Fruit fly (Drosophila melanogaster) whole organism, embryonic: Measurements from ENCODE around the gene Ubc7.

Source experiments
- Atf3 ChIP-seq: fragments of 200-800 bp; sonication (Bioruptor generic); optimal IDR thresholded peaks from 3 replicates; lab custom pipeline; 2016; ENCODE audit warnings: missing biosample characterization, missing genetic modification characterization
- Atf6 ChIP-seq: fragments of 200-800 bp; sonication (Bioruptor generic); IDR thresholded peaks from 2 replicates; pipeline ENCODE4 v1.3.6; 2022; ENCODE audit warnings: missing biosample characterization, missing genetic modification characterization
- B-H2 ChIP-seq: fragments of 200-800 bp; sonication (Bioruptor generic); optimal IDR thresholded peaks from 2 replicates; lab custom pipeline; 2018; ENCODE audit warnings: missing biosample characterization, mild to moderate bottlenecking, missing genetic modification characterization
- Bdp1 ChIP-seq: fragments of 200-800 bp; sonication (Bioruptor generic); optimal IDR thresholded peaks from 3 replicates; lab custom pipeline; 2016; ENCODE audit warnings: missing biosample characterization, missing genetic modification characterization
- Bgb ChIP-seq: fragments of 200-800 bp; sonication (Bioruptor generic); IDR thresholded peaks from 2 replicates; pipeline ENCODE4 v1.3.6; 2022; ENCODE audit warnings: missing biosample characterization, missing genetic modification characterization; ENCODE audit not compliant: partially characterized antibody
- Blimp-1 ChIP-seq: fragments of 200-800 bp; sonication (Bioruptor generic); optimal IDR thresholded peaks from 3 replicates; lab custom pipeline; 2018; ENCODE audit warnings: missing biosample characterization, missing genetic modification characterization, mild to moderate bottlenecking, moderate library complexity, missing genetic modification reagents
- Bteb2 ChIP-seq: fragments of 200-800 bp; sonication (Bioruptor generic); optimal IDR thresholded peaks from 2 replicates; lab custom pipeline; 2016; ENCODE audit warnings: missing biosample characterization, missing genetic modification characterization
- CG10267 ChIP-seq: fragments of 200-800 bp; sonication (Bioruptor generic); optimal IDR thresholded peaks from 2 replicates; lab custom pipeline; 2018; ENCODE audit warnings: missing biosample characterization, mild to moderate bottlenecking, missing genetic modification characterization, moderate library complexity
- CG10462 ChIP-seq: fragments of 200-800 bp; sonication (Bioruptor generic); optimal IDR thresholded peaks from 2 replicates; lab custom pipeline; 2016; ENCODE audit warnings: missing biosample characterization, missing genetic modification characterization
- CG10654 ChIP-seq: fragments of 200-800 bp; sonication (Bioruptor generic); optimal IDR thresholded peaks from 2 replicates; lab custom pipeline; 2016; ENCODE audit warnings: missing biosample characterization, missing genetic modification characterization
- CG11247 ChIP-seq: fragments of 200-800 bp; sonication (Bioruptor generic); IDR thresholded peaks from 2 replicates; pipeline ENCODE4 v1.3.6; 2022; ENCODE audit warnings: missing biosample characterization, missing genetic modification characterization
- CG12155 ChIP-seq: fragments of 200-800 bp; sonication (Bioruptor generic); optimal IDR thresholded peaks from 3 replicates; lab custom pipeline; 2016; ENCODE audit warnings: missing biosample characterization, missing genetic modification characterization
- CG1233 ChIP-seq: fragments of 200-800 bp; sonication (Bioruptor generic); optimal IDR thresholded peaks from 4 replicates; lab custom pipeline; 2018; ENCODE audit warnings: missing biosample characterization, mild to moderate bottlenecking, missing genetic modification characterization
- CG15011 ChIP-seq: fragments of 200-800 bp; sonication (Bioruptor generic); optimal IDR thresholded peaks from 3 replicates; lab custom pipeline; 2018; ENCODE audit warnings: missing biosample characterization, mild to moderate bottlenecking, missing genetic modification characterization
- CG17186 ChIP-seq: fragments of 200-800 bp; sonication (Bioruptor generic); optimal IDR thresholded peaks from 3 replicates; lab custom pipeline; 2017; ENCODE audit warnings: missing biosample characterization, missing genetic modification reagents, missing genetic modification characterization
- CG2129 ChIP-seq: fragments of 200-800 bp; sonication (Bioruptor generic); IDR thresholded peaks from 2 replicates; pipeline ENCODE4 v1.3.6; 2022; ENCODE audit warnings: missing biosample characterization, missing genetic modification characterization; ENCODE audit not compliant: partially characterized antibody
- CG32532 ChIP-seq: fragments of 200-800 bp; sonication (Bioruptor generic); IDR thresholded peaks from 2 replicates; pipeline ENCODE4 v1.3.6; 2022; ENCODE audit warnings: missing biosample characterization, missing genetic modification characterization
- CG32767 ChIP-seq: fragments of 200-800 bp; sonication (Bioruptor generic); IDR thresholded peaks from 2 replicates; pipeline ENCODE4 v1.3.6; 2022; ENCODE audit warnings: missing biosample characterization, missing genetic modification characterization
- CG3726 ChIP-seq: fragments of 200-800 bp; sonication (Bioruptor generic); IDR thresholded peaks from 3 replicates; pipeline ENCODE4, ENCODE4 v1.3.6; 2022; ENCODE audit warnings: missing biosample characterization, missing genetic modification characterization
- CG42726 ChIP-seq: fragments of 200-800 bp; sonication (Bioruptor generic); IDR thresholded peaks from 2 replicates; pipeline ENCODE4 v1.3.6; 2022; ENCODE audit warnings: missing biosample characterization, missing genetic modification characterization; ENCODE audit not compliant: partially characterized antibody
- CG4617 ChIP-seq: fragments of 200-800 bp; sonication (Bioruptor generic); optimal IDR thresholded peaks from 3 replicates; lab custom pipeline; 2016; ENCODE audit warnings: missing biosample characterization, missing genetic modification characterization, borderline replicate concordance
- CG8089 ChIP-seq: fragments of 200-800 bp; sonication (Bioruptor generic); optimal IDR thresholded peaks from 3 replicates; lab custom pipeline; 2016; ENCODE audit warnings: missing biosample characterization, missing genetic modification characterization
- CHES-1-like ChIP-seq: fragments of 200-800 bp; sonication (Bioruptor generic); optimal IDR thresholded peaks from 2 replicates; lab custom pipeline; 2016; ENCODE audit warnings: missing biosample characterization, missing genetic modification characterization
- Camta ChIP-seq: fragments of 200-800 bp; sonication (Bioruptor generic); optimal IDR thresholded peaks from 2 replicates; lab custom pipeline; 2016; ENCODE audit warnings: missing biosample characterization, missing genetic modification characterization
- Fer2 ChIP-seq: fragments of 200-800 bp; sonication (Bioruptor generic); optimal IDR thresholded peaks from 2 replicates; lab custom pipeline; 2018; ENCODE audit warnings: missing biosample characterization, mild to moderate bottlenecking, missing genetic modification characterization, moderate library complexity
- GATAe ChIP-seq: fragments of 200-800 bp; sonication (Bioruptor generic); conservative IDR thresholded peaks from 2 replicates; pipeline ENCODE4 v1.3.6; 2022; ENCODE audit warnings: missing biosample characterization, missing genetic modification characterization
- H2.0 ChIP-seq: fragments of 200-800 bp; sonication (Bioruptor generic); IDR thresholded peaks from 2 replicates; pipeline ENCODE4 v1.3.6; 2022; ENCODE audit warnings: missing biosample characterization, missing genetic modification characterization
- MESR4 ChIP-seq: fragments of 200-800 bp; sonication (Bioruptor generic); optimal IDR thresholded peaks from 2 replicates; lab custom pipeline; 2018; ENCODE audit warnings: missing biosample characterization, mild to moderate bottlenecking, missing genetic modification characterization, moderate library complexity
- Mes4 ChIP-seq: fragments of 200-800 bp; sonication (Bioruptor generic); optimal IDR thresholded peaks from 2 replicates; lab custom pipeline; 2016; ENCODE audit warnings: missing biosample characterization, missing genetic modification characterization
- Nf-YC ChIP-seq: fragments of 200-800 bp; optimal IDR thresholded peaks from 3 replicates; lab custom pipeline; 2019; ENCODE audit warnings: missing biosample characterization, mild to moderate bottlenecking, missing genetic modification characterization, moderate library complexity
- Poxn ChIP-seq: fragments of 200-800 bp; sonication (Bioruptor generic); IDR thresholded peaks from 2 replicates; pipeline ENCODE4 v1.3.6; 2022; ENCODE audit warnings: missing biosample characterization, missing genetic modification characterization
- Ptx1 ChIP-seq: fragments of 200-800 bp; sonication (Bioruptor generic); IDR thresholded peaks from 2 replicates; pipeline ENCODE4 v1.3.6; 2022; ENCODE audit warnings: missing biosample characterization, missing genetic modification characterization
- Sox102F ChIP-seq: fragments of 200-800 bp; sonication (Bioruptor generic); optimal IDR thresholded peaks from 2 replicates; lab custom pipeline; 2018; ENCODE audit warnings: missing biosample characterization, mild to moderate bottlenecking, missing genetic modification characterization, moderate library complexity
- Stat92E ChIP-seq, 3 experiments: fragments of >200 bp in 2 of 3; fragments of 200-800 bp in 1 of 3; sonication (Bioruptor generic) in 1 of 3; optimal IDR thresholded peaks; 2 replicates each; lab custom pipeline; 2017 to 2019; ENCODE audit warnings: missing biosample characterization in 3 of 3, missing genetic modification characterization in 3 of 3, mild to moderate bottlenecking in 1 of 3, moderate library complexity in 1 of 3
- Tbp ChIP-seq: fragments of >200 bp; optimal IDR thresholded peaks from 2 replicates; lab custom pipeline; 2018; ENCODE audit warnings: missing biosample characterization, missing genetic modification characterization
- al ChIP-seq: fragments of 200-800 bp; sonication (Bioruptor generic); IDR thresholded peaks from 2 replicates; pipeline ENCODE4 v1.3.6; 2022; ENCODE audit warnings: missing biosample characterization, missing genetic modification characterization
- bigmax ChIP-seq: fragments of 200-800 bp; sonication (Bioruptor generic); optimal IDR thresholded peaks from 2 replicates; lab custom pipeline; 2018; ENCODE audit warnings: missing biosample characterization, mild to moderate bottlenecking, missing genetic modification characterization
- bowl ChIP-seq: fragments of 200-800 bp; sonication (Bioruptor generic); IDR thresholded peaks from 2 replicates; pipeline ENCODE4 v1.3.6; 2022; ENCODE audit warnings: missing biosample characterization, missing genetic modification characterization
- cwo ChIP-seq: fragments of 200-800 bp; sonication (Bioruptor generic); optimal IDR thresholded peaks from 3 replicates; lab custom pipeline; 2017; ENCODE audit warnings: missing biosample characterization, missing genetic modification characterization, mild to moderate bottlenecking, moderate library complexity, missing genetic modification reagents
- ems ChIP-seq: fragments of 200-800 bp; sonication (Bioruptor generic); optimal IDR thresholded peaks from 3 replicates; lab custom pipeline; 2016; ENCODE audit warnings: missing biosample characterization, missing genetic modification characterization
- en ChIP-seq: fragments of 200-800 bp; sonication (Bioruptor generic); optimal IDR thresholded peaks from 2 replicates; lab custom pipeline; 2016; ENCODE audit warnings: missing biosample characterization, missing genetic modification characterization
- hbn ChIP-seq: fragments of 200-800 bp; sonication (Bioruptor generic); IDR thresholded peaks from 2 replicates; pipeline ENCODE4 v1.3.6; 2022; ENCODE audit warnings: missing biosample characterization, missing genetic modification characterization; ENCODE audit not compliant: partially characterized antibody
- pfk ChIP-seq: fragments of 200-800 bp; sonication (Bioruptor generic); optimal IDR thresholded peaks from 2 replicates; lab custom pipeline; 2018; ENCODE audit warnings: missing biosample characterization, mild to moderate bottlenecking, missing genetic modification characterization, moderate library complexity
- pho ChIP-seq: fragments of 200-800 bp; sonication (Bioruptor generic); optimal IDR thresholded peaks from 2 replicates; lab custom pipeline; 2016; ENCODE audit warnings: missing biosample characterization, missing genetic modification characterization
- phol ChIP-seq: fragments of 200-800 bp; sonication (Bioruptor generic); optimal IDR thresholded peaks from 3 replicates; lab custom pipeline; 2018; ENCODE audit warnings: missing biosample characterization, mild to moderate bottlenecking, missing genetic modification characterization, moderate library complexity
- prd ChIP-seq, 3 experiments: fragments of >200 bp in 2 of 3; fragments of 200-800 bp in 1 of 3; sonication (Bioruptor generic) in 1 of 3; optimal IDR thresholded peaks in 2 of 3; IDR thresholded peaks in 1 of 3; 2 replicates in 2 of 3; 3 replicates in 1 of 3; pipeline versions ENCODE4 v1.3.6 to Lab custom; 2017 to 2022; ENCODE audit warnings: missing biosample characterization in 1 of 3, missing genetic modification characterization in 1 of 3
- ssp ChIP-seq: fragments of 200-800 bp; sonication (Bioruptor generic); IDR thresholded peaks from 2 replicates; pipeline ENCODE4 v1.3.6; 2022; ENCODE audit warnings: missing biosample characterization, missing genetic modification characterization
- ttk ChIP-seq: fragments of 200-800 bp; sonication (Bioruptor generic); IDR thresholded peaks from 2 replicates; pipeline ENCODE4 v2.1.2; 2022; ENCODE audit warnings: missing biosample characterization, missing genetic modification characterization
- vnd ChIP-seq: fragments of 200-800 bp; sonication (Bioruptor generic); IDR thresholded peaks from 3 replicates; pipeline ENCODE4 v1.3.6; 2022; ENCODE audit warnings: missing biosample characterization, missing genetic modification characterization; ENCODE audit not compliant: partially characterized antibody

Gene Ubc7

DNA sequence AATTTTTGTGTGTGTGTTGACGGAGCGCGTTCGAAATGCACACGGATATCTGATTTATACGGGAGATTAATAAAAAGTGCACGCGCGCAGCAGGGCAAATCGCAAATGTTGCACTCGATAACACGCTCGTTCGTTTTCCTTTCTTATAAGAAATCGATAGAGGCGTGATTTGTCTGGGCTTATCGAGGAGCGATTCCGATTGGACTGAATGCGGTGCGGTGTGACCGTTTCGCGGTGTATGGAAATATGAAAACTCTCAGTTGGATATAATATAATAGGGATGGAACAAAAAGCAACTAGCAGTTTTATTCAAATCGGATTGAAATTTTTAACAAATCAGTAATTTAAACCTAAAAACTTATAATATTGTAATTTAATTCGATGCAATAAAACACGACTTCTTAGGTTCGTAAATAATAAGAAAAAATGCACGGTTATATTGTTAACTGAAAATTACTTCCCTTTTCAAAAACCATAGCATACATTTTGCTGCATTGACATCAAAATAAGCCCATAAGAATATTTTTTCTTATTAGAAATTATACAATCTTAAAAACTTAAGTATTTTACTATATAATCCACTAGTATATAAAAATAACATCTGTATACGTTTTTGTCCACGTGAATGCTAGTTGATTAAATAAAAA, 6.3 kb upstream of the Ubc7 start, which contains the start of gene CanA-14F (continued):
- no peak for TF ChIP-seq CG2129 (GFP tag; lab: Robert Waterston, UW)
- no peak for TF ChIP-seq CG17186 (GFP tag; lab: Kevin White, UChicago)
- TF ChIP-seq pho: no peak
- TF ChIP-seq prd (optimal IDR thresholded peaks at IDR 0.05; lab: Kevin White, UChicago): no peak
- no peak for TF ChIP-seq prd (GFP tag; IDR thresholded peaks at IDR 0.05; lab: Robert Waterston, UW)
- TF ChIP-seq bigmax (GFP tag; lab: Kevin White, UChicago): no peak
- no peak for TF ChIP-seq CG42726
- TF ChIP-seq hbn (GFP tag; lab: Robert Waterston, UW): peak; percentile 52; the same call in 1 of the 2 replicates
- no peak for TF ChIP-seq Bdp1 (GFP tag; lab: Kevin White, UChicago)
- no peak for TF ChIP-seq Fer2 (tag; lab: Kevin White, UChicago)
- no peak for TF ChIP-seq bowl
- TF ChIP-seq CG10654 (GFP tag; lab: Kevin White, UChicago): no peak
- TF ChIP-seq Ptx1 (GFP tag; lab: Robert Waterston, UW): no peak
- no peak for TF ChIP-seq CG10462
- TF ChIP-seq Tbp (GFP tag; lab: Kevin White, UChicago): no peak
- TF ChIP-seq CG4617 (GFP tag; lab: Kevin White, UChicago): no peak
- TF ChIP-seq CG32532: peak; percentile 24; the same call in 1 of the 2 replicates
- TF ChIP-seq CG11247: no peak
- TF ChIP-seq CHES-1-like (GFP tag; lab: Kevin White, UChicago): no peak
- peak; percentile 47 for TF ChIP-seq MESR4 (GFP tag; lab: Kevin White, UChicago)
- TF ChIP-seq Blimp-1 (GFP tag; lab: Kevin White, UChicago): no peak
- TF ChIP-seq vnd: peak; percentile 55; the same call in 2 of the 3 replicates
- no peak for TF ChIP-seq Atf6 (GFP tag; lab: Robert Waterston, UW)
- no peak for TF ChIP-seq CG15011 (GFP tag; lab: Kevin White, UChicago)
- TF ChIP-seq Stat92E (GFP tag; optimal IDR thresholded peaks at IDR 0.05; lab: Kevin White, UChicago): no peak
- no peak for TF ChIP-seq H2.0 (GFP tag; lab: Robert Waterston, UW)
- TF ChIP-seq CG1233 (GFP tag; lab: Kevin White, UChicago): no peak
- no peak for TF ChIP-seq Mes4 (GFP tag; lab: Kevin White, UChicago)
- no peak for TF ChIP-seq CG10267
- TF ChIP-seq Sox102F (GFP tag; lab: Kevin White, UChicago): no peak
- no peak for TF ChIP-seq Camta (GFP tag; lab: Kevin White, UChicago)
- TF ChIP-seq CG12155 (GFP tag; lab: Kevin White, UChicago): no peak
- TF ChIP-seq en: no peak
- TF ChIP-seq cwo (GFP tag; lab: Kevin White, UChicago): no peak
- TF ChIP-seq CG3726 (GFP tag; lab: Robert Waterston, UW): no peak
- no peak for TF ChIP-seq Poxn (GFP tag; lab: Robert Waterston, UW)
- TF ChIP-seq ems: no peak
- 0 out of 2 replicates have a peak, but pooled peaks have one; percentile 5 for TF ChIP-seq al (GFP tag; lab: Robert Waterston, UW)
- no peak for TF ChIP-seq Atf3 (GFP tag; lab: Kevin White, UChicago)
- no peak for TF ChIP-seq CG8089 (GFP tag; lab: Kevin White, UChicago)
- no peak for TF ChIP-seq ttk (GFP tag; lab: Robert Waterston, UW)
- TF ChIP-seq Bteb2 (GFP tag; lab: Kevin White, UChicago): no peak
- no peak for TF ChIP-seq ssp (GFP tag; lab: Robert Waterston, UW)
- TF ChIP-seq Bgb (GFP tag; lab: Robert Waterston, UW): peak; percentile 73
- no peak for TF ChIP-seq B-H2 (GFP tag; lab: Kevin White, UChicago)
- TF ChIP-seq CG32767 (GFP tag; lab: Robert Waterston, UW): no peak
- TF ChIP-seq GATAe (GFP tag; lab: Robert Waterston, UW): no peak
- TF ChIP-seq Nf-YC (tag; lab: Kevin White, UChicago): peak; percentile 14
- no peak for TF ChIP-seq pfk
- TF ChIP-seq phol (tag; lab: Kevin White, UChicago): peak; percentile 5
